Fruit fly (Drosophila melanogaster): Measurements from ENCODE around the gene CG31223.

The CG31223 gene

dm6 chr3R:20821815-20822375 lies 9.0 kb upstream of the CG31223 start, which contains the start of the genes CG17271 and RpS20 (continued):
- TF ChIP-seq CG32006 (GFP tag; optimal IDR thresholded peaks at IDR 0.05) (no peak), fd85E (GFP tag; optimal IDR thresholded peaks at IDR 0.05) (peak; percentile 70), Ets96B (tag; optimal IDR thresholded peaks at IDR 0.05) (peak; percentile 75), CG4318 (GFP tag; optimal IDR thresholded peaks at IDR 0.05) (peak; percentile 82), Eip75B (GFP tag; optimal IDR thresholded peaks at IDR 0.05) (peak; percentile 91), CG31627 (GFP tag; optimal IDR thresholded peaks at IDR 0.05) (peak; percentile 93), Sox14 (GFP tag; optimal IDR thresholded peaks at IDR 0.05) (peak; percentile 87), ss (GFP tag; optimal IDR thresholded peaks at IDR 0.05) (peak; percentile 68 to 72), CG7368 (GFP tag; optimal IDR thresholded peaks at IDR 0.05) (peak; percentile 79), achi (GFP tag; optimal IDR thresholded peaks at IDR 0.05) (peak; percentile 87), CG3919 (GFP tag; optimal IDR thresholded peaks at IDR 0.05) (peak; percentile 85), esn (GFP tag; optimal IDR thresholded peaks at IDR 0.05) (peak; percentile 90), dsx (GFP tag; optimal IDR thresholded peaks at IDR 0.05; ENCODE audit: poor library complexity, severe bottlenecking) (no peak), CG8632 (GFP tag; optimal IDR thresholded peaks at IDR 0.05) (no peak), CG8119 (GFP tag; IDR thresholded peaks at IDR 0.05) (peak; percentile 73), topi (GFP tag; optimal IDR thresholded peaks at IDR 0.05) (peak; percentile 85), OdsH (GFP tag; optimal IDR thresholded peaks at IDR 0.05) (peak; percentile 90), salr (GFP tag; optimal IDR thresholded peaks at IDR 0.05) (peak in 1 of 2 experiments; percentile 76), CG6163 (GFP tag; IDR thresholded peaks at IDR 0.05) (peak; percentile 90), fd59A (GFP tag; optimal IDR thresholded peaks at IDR 0.05) (no peak), CG8319 (GFP tag; optimal IDR thresholded peaks at IDR 0.05) (peak; percentile 84), CG9139 (GFP tag; optimal IDR thresholded peaks at IDR 0.05) (peak; percentile 11), Lpt (GFP tag; optimal IDR thresholded peaks at IDR 0.05) (peak; percentile 82), CG16779 (tag; optimal IDR thresholded peaks at IDR 0.05) (peak; percentile 31), Hr39 (GFP tag; optimal IDR thresholded peaks at IDR 0.05) (peak; percentile 92), Eip93F (GFP tag; optimal IDR thresholded peaks at IDR 0.05) (peak; percentile 32), CG10669 (GFP tag; optimal IDR thresholded peaks at IDR 0.05) (peak; percentile 58), dac (GFP tag; optimal IDR thresholded peaks at IDR 0.05) (peak; percentile 80), CG11762 (GFP tag; optimal IDR thresholded peaks at IDR 0.05; ENCODE audit: insufficient read depth) (peak; percentile 74), pdm3 (GFP tag; optimal IDR thresholded peaks at IDR 0.05) (peak; percentile 91), Smox (GFP tag; optimal IDR thresholded peaks at IDR 0.05) (no peak), CG6276 (GFP tag; optimal IDR thresholded peaks at IDR 0.05) (no peak), cyc (GFP tag; optimal IDR thresholded peaks at IDR 0.05) (peak; percentile 87), Hr38 (GFP tag; optimal IDR thresholded peaks at IDR 0.05) (peak; percentile 80), CG6808 (GFP tag; optimal IDR thresholded peaks at IDR 0.05) (peak; percentile 63), CG3032 (tag; optimal IDR thresholded peaks at IDR 0.05) (peak; percentile 77), Eip78C (GFP tag) (peak; percentile 90)

dm6 chr3R:20823704-20824454 lies 7.0 kb upstream of the CG31223 start, which contains the start of gene CG17272:
CG17272 (minus strand) TSS chr3R:20824239.
- no peak for TF ChIP-seq CG8119 (GFP tag; IDR thresholded peaks at IDR 0.05)
- TF ChIP-seq Eip78C (GFP tag), result peak; percentile 20
- no peak for TF ChIP-seq CG15336 (GFP tag; IDR thresholded peaks at IDR 0.05)
- no peak for TF ChIP-seq fd59A (GFP tag; optimal IDR thresholded peaks at IDR 0.05)
- no peak for TF ChIP-seq CG34406 (GFP tag; optimal IDR thresholded peaks at IDR 0.05)
- TF ChIP-seq CG9139 (GFP tag; optimal IDR thresholded peaks at IDR 0.05), result no peak
- no peak for TF ChIP-seq Ets21C (GFP tag; optimal IDR thresholded peaks at IDR 0.05)
